Worm (Caenorhabditis elegans): Measurements from ENCODE around the gene ard-1.
A peak's percentile ranks its signal among the peaks of the same experiment; 100 is the strongest.

The ard-1 gene

ce11 chrIV:11119972-11120562 lies 11.0 kb upstream of the ard-1 start:
- no peak for TF ChIP-seq egl-5 (tag; optimal IDR thresholded peaks at IDR 0.05)
- TF ChIP-seq lsy-12 (tag; optimal IDR thresholded peaks at IDR 0.05) = no peak
- TF ChIP-seq daf-12 (tag; optimal IDR thresholded peaks at IDR 0.05) = no peak
- peak; percentile 36 for TF ChIP-seq ama-1 (optimal IDR thresholded peaks at IDR 0.05)
- TF ChIP-seq ceh-28 (tag; optimal IDR thresholded peaks at IDR 0.05) = no peak
- TF ChIP-seq ztf-11 (tag; optimal IDR thresholded peaks at IDR 0.05) = no peak
- TF ChIP-seq unc-62 (GFP tag; optimal IDR thresholded peaks at IDR 0.05) = no peak
- no peak for TF ChIP-seq elt-2 (tag; optimal IDR thresholded peaks at IDR 0.05)
- TF ChIP-seq nhr-23 (tag; optimal IDR thresholded peaks at IDR 0.05) = peak; percentile 82
- TF ChIP-seq nhr-67 (tag; optimal IDR thresholded peaks at IDR 0.05) = no peak
- TF ChIP-seq lin-15B (tag; optimal IDR thresholded peaks at IDR 0.05) = no peak
- no peak for TF ChIP-seq R02D3.7 (tag; optimal IDR thresholded peaks at IDR 0.05)
- TF ChIP-seq fos-1 (tag; optimal IDR thresholded peaks at IDR 0.05) = no peak
- TF ChIP-seq tbx-2 (tag; optimal IDR thresholded peaks at IDR 0.05) = no peak
- no peak for TF ChIP-seq ZK546.5 (tag; optimal IDR thresholded peaks at IDR 0.05)
- TF ChIP-seq nhr-237 (tag; optimal IDR thresholded peaks at IDR 0.05) = no peak
- no peak for TF ChIP-seq snpc-4 (tag; optimal IDR thresholded peaks at IDR 0.05)
- no peak for TF ChIP-seq eor-1 (tag; optimal IDR thresholded peaks at IDR 0.05)
- no peak for TF ChIP-seq zag-1 (tag; optimal IDR thresholded peaks at IDR 0.05)
- TF ChIP-seq lin-39 (tag; optimal IDR thresholded peaks at IDR 0.05) = no peak
- no peak for TF ChIP-seq ceh-9 (tag; optimal IDR thresholded peaks at IDR 0.05)
- TF ChIP-seq pqm-1 (tag; optimal IDR thresholded peaks at IDR 0.05) = no peak
- no peak for TF ChIP-seq unc-39 (tag; optimal IDR thresholded peaks at IDR 0.05)
- TF ChIP-seq pha-4 (tag; optimal IDR thresholded peaks at IDR 0.05) = peak; percentile 76
- no peak for TF ChIP-seq aly-2 (tag; optimal IDR thresholded peaks at IDR 0.05)
- TF ChIP-seq skn-1 (tag; optimal IDR thresholded peaks at IDR 0.05) = no peak
- TF ChIP-seq nhr-76 (tag; optimal IDR thresholded peaks at IDR 0.05) = no peak
- TF ChIP-seq ceh-82 (tag; optimal IDR thresholded peaks at IDR 0.05) = no peak
- no peak for TF ChIP-seq mml-1 (tag; optimal IDR thresholded peaks at IDR 0.05)
- no peak for TF ChIP-seq nhr-12 (tag; optimal IDR thresholded peaks at IDR 0.05)
- TF ChIP-seq nhr-43 (tag; optimal IDR thresholded peaks at IDR 0.05; ENCODE audit: poor library complexity, severe bottlenecking) = no peak
- TF ChIP-seq fkh-10 (GFP tag; optimal IDR thresholded peaks at IDR 0.05) = no peak
- TF ChIP-seq hmg-11 (tag; optimal IDR thresholded peaks at IDR 0.05) = no peak
- no peak for TF ChIP-seq mdl-1 (tag; optimal IDR thresholded peaks at IDR 0.05)
- TF ChIP-seq ztf-4 (tag; optimal IDR thresholded peaks at IDR 0.05) = no peak
- peak; percentile 58 for TF ChIP-seq nhr-25 (tag; optimal IDR thresholded peaks at IDR 0.05)
- TF ChIP-seq nhr-28 (tag; optimal IDR thresholded peaks at IDR 0.05) = no peak
- TF ChIP-seq nfya-1 (tag; optimal IDR thresholded peaks at IDR 0.05; ENCODE audit: insufficient read depth) = peak; percentile 5
- peak; percentile 92 for TF ChIP-seq elt-1 (tag; optimal IDR thresholded peaks at IDR 0.05)
- no peak for TF ChIP-seq jun-1 (tag; optimal IDR thresholded peaks at IDR 0.05)
- TF ChIP-seq elt-3 (tag; optimal IDR thresholded peaks at IDR 0.05) = peak in 1 of 3 experiments; percentile 29
- TF ChIP-seq egl-27 (tag; optimal IDR thresholded peaks at IDR 0.05) = no peak
- no peak for TF ChIP-seq fkh-2 (tag; optimal IDR thresholded peaks at IDR 0.05)
- no peak for TF ChIP-seq nhr-77 (tag; optimal IDR thresholded peaks at IDR 0.05)
- TF ChIP-seq ceh-16 (tag; optimal IDR thresholded peaks at IDR 0.05) = no peak
- TF ChIP-seq sea-2 (GFP tag; optimal IDR thresholded peaks at IDR 0.05) = no peak
- no peak for TF ChIP-seq nhr-11 (tag; optimal IDR thresholded peaks at IDR 0.05)

- TF ChIP-seq aly-2 (tag; optimal IDR thresholded peaks at IDR 0.05) (no peak), nhr-77 (tag; optimal IDR thresholded peaks at IDR 0.05) (no peak), ama-1 (optimal IDR thresholded peaks at IDR 0.05) (no peak), nhr-23 (tag; optimal IDR thresholded peaks at IDR 0.05) (no peak), elt-1 (tag; optimal IDR thresholded peaks at IDR 0.05) (no peak), nfya-1 (tag; optimal IDR thresholded peaks at IDR 0.05; ENCODE audit: insufficient read depth) (no peak), sea-2 (GFP tag; optimal IDR thresholded peaks at IDR 0.05) (no peak), ceh-28 (tag; optimal IDR thresholded peaks at IDR 0.05) (no peak), elt-3 (tag; optimal IDR thresholded peaks at IDR 0.05) (no peak), nhr-43 (tag; optimal IDR thresholded peaks at IDR 0.05; ENCODE audit: poor library complexity, severe bottlenecking) (no peak), jun-1 (tag; optimal IDR thresholded peaks at IDR 0.05) (no peak), lin-15B (tag; optimal IDR thresholded peaks at IDR 0.05) (no peak), ztf-11 (tag; optimal IDR thresholded peaks at IDR 0.05) (no peak), elt-2 (tag; optimal IDR thresholded peaks at IDR 0.05) (no peak), nhr-25 (tag; optimal IDR thresholded peaks at IDR 0.05) (no peak), zag-1 (tag; optimal IDR thresholded peaks at IDR 0.05) (no peak), tbx-2 (tag; optimal IDR thresholded peaks at IDR 0.05) (no peak), nhr-12 (tag; optimal IDR thresholded peaks at IDR 0.05) (no peak), ZK546.5 (tag; optimal IDR thresholded peaks at IDR 0.05) (no peak)
These were observed 6.4 kb upstream of the ard-1 start, which contains the start of gene spo-11 for ce11 chrIV:11124674-11125073. spo-11 (minus strand) TSS chrIV:11124862.

Measured in whole organism, L3 larva.